Worm (Caenorhabditis elegans): ENCODE measurements around the gene lys-8.

The lys-8 gene

DNA sequence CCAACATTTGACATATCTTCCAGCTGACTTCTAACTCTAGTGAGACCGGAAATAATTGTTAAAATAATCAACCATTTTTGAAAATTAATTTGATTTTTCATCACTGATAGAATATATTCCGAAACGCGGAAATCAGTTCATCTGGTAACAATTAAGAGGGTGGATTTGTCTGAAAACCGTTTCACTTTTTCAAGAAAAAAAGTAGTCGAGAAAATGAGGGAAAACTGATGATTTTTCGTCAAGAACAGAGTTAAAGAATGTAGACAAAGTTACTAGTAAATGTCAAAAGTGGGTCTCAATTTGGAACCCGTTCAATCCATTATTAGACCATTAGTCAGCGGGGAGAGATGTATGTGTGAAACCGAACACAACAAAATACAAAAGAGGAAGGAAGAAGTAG, 17.2 kb downstream of the lys-8 start, which contains the start of gene C17G10.6:
C17G10.6 (minus strand) TSS at position 101 of the 400 bp plus-strand sequence.
- TF ChIP-seq ceh-91 (GFP tag; IDR thresholded peaks at IDR 0.05) (no peak), egrh-3 (GFP tag; IDR thresholded peaks at IDR 0.05) (no peak)

DNA sequence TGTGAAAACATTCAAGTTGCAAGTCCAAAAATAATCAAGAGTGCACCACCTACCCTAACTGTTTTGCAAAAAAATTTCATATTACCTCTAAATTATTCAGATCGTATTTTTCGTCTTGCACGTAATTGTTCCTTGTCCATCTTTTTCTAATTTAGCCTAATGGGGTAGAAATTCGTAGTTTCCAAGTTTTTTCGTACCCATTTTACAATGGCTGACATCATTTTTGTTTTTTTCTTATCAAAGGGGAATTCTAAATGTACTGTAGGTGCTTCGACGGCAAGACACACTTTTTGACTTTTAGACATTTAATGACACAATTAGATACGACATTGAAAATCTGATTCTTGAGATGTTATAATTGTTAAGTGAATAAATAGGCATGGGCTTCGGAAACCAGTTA, 18.5 kb downstream of the lys-8 start:
- TF ChIP-seq bed-2 (GFP tag; IDR thresholded peaks at IDR 0.05) (no peak), snpc-3.4 (tag; optimal IDR thresholded peaks at IDR 0.05) (no peak), unc-62 (GFP tag; optimal IDR thresholded peaks at IDR 0.05) (no peak), dpl-1 (GFP tag; optimal IDR thresholded peaks at IDR 0.05) (no peak), F10E7.11 (tag; optimal IDR thresholded peaks at IDR 0.05) (no peak), let-607 (tag; optimal IDR thresholded peaks at IDR 0.05) (no peak), T26A5.8 (tag; optimal IDR thresholded peaks at IDR 0.05) (no peak), B0336.3 (GFP tag; IDR thresholded peaks at IDR 0.05) (no peak), aptf-2 (GFP tag; conservative IDR thresholded peaks at IDR 0.05) (no peak), dox-1 (GFP tag; IDR thresholded peaks at IDR 0.05) (no peak), chd-7 (tag; optimal IDR thresholded peaks at IDR 0.05) (no peak), efl-1 (GFP tag; optimal IDR thresholded peaks at IDR 0.05) (no peak), die-1 (tag; optimal IDR thresholded peaks at IDR 0.05) (no peak)

DNA sequence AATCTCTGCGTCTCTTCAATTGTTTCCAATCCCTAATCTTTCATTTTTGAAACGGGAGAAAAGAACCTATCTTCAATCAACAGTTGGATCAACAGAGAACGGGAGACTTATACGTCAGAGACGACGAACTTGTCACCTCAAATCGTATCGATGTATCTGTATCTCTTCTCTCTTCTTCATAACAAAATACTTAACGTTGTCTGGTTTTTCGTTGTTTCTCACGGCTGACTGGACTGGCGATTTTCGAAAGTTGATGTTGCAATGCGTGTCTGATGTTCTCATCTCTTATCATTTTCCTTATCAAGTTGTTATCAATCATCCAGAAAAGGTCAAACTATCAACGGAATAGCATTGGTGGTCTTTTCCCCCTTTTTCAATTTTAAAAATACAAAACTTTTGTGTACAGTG, 19.6 kb downstream of the lys-8 start:
- TF ChIP-seq dox-1 (GFP tag; IDR thresholded peaks at IDR 0.05): no peak
- TF ChIP-seq nhr-80 (tag; optimal IDR thresholded peaks at IDR 0.05): peak; percentile 54
- no peak for TF ChIP-seq F33H1.4 (GFP tag; IDR thresholded peaks at IDR 0.05)
- no peak for TF ChIP-seq mel-28 (tag; optimal IDR thresholded peaks at IDR 0.05; ENCODE audit: borderline replicate concordance)
- TF ChIP-seq B0035.1 (tag; optimal IDR thresholded peaks at IDR 0.05): no peak
- no peak for TF ChIP-seq cebp-2 (GFP tag; IDR thresholded peaks at IDR 0.05)
- no peak for TF ChIP-seq Y67H2A.10 (GFP tag; conservative IDR thresholded peaks at IDR 0.05)
- TF ChIP-seq madf-10 (tag; optimal IDR thresholded peaks at IDR 0.05): no peak
- peak; percentile 88 for TF ChIP-seq ztf-26 (tag; optimal IDR thresholded peaks at IDR 0.05)
- no peak for TF ChIP-seq hmg-20 (GFP tag; IDR thresholded peaks at IDR 0.05)
- no peak for TF ChIP-seq madf-6 (GFP tag; IDR thresholded peaks at IDR 0.05)
- no peak for TF ChIP-seq cebp-1 (GFP tag; IDR thresholded peaks at IDR 0.05)
- no peak for TF ChIP-seq cebp-1 (tag; optimal IDR thresholded peaks at IDR 0.05)
- no peak for TF ChIP-seq F57A8.1 (GFP tag; optimal IDR thresholded peaks at IDR 0.05)
- TF ChIP-seq tlf-1 (GFP tag; optimal IDR thresholded peaks at IDR 0.05): no peak
- TF ChIP-seq lag-1 (GFP tag; IDR thresholded peaks at IDR 0.05): no peak
- no peak for TF ChIP-seq T07F8.4 (tag; optimal IDR thresholded peaks at IDR 0.05)
- no peak for TF ChIP-seq hlh-26 (GFP tag; conservative IDR thresholded peaks at IDR 0.05)
- TF ChIP-seq nfyb-1 (GFP tag; IDR thresholded peaks at IDR 0.05): no peak
- 0 out of 2 replicates have a peak, but pooled peaks have one; percentile 14 for TF ChIP-seq hmg-1.2 (GFP tag; IDR thresholded peaks at IDR 0.05)
- no peak for TF ChIP-seq dpff-1 (tag; optimal IDR thresholded peaks at IDR 0.05)
- TF ChIP-seq pbrm-1 (GFP tag; IDR thresholded peaks at IDR 0.05): no peak
- no peak for TF ChIP-seq lir-1 (GFP tag; conservative IDR thresholded peaks at IDR 0.05)
- TF ChIP-seq somi-1 (GFP tag; optimal IDR thresholded peaks at IDR 0.05): peak; percentile 77
- TF ChIP-seq ceh-27 (GFP tag; optimal IDR thresholded peaks at IDR 0.05): no peak
- no peak for TF ChIP-seq nhr-90 (tag; optimal IDR thresholded peaks at IDR 0.05)
- no peak for TF ChIP-seq attf-5 (GFP tag; optimal IDR thresholded peaks at IDR 0.05)
- TF ChIP-seq die-1 (tag; optimal IDR thresholded peaks at IDR 0.05): peak; percentile 49
- 0 out of 2 replicates have a peak, but pooled peaks have one; percentile 14 for TF ChIP-seq mcd-1 (GFP tag; IDR thresholded peaks at IDR 0.05)
- no peak for TF ChIP-seq hsf-1 (GFP tag; IDR thresholded peaks at IDR 0.05)
- no peak for TF ChIP-seq ccch-3 (GFP tag; optimal IDR thresholded peaks at IDR 0.05)
- no peak for TF ChIP-seq ztf-28 (GFP tag; IDR thresholded peaks at IDR 0.05)
- TF ChIP-seq lin-40 (tag; optimal IDR thresholded peaks at IDR 0.05): peak; percentile 80
- no peak for TF ChIP-seq unc-62 (GFP tag; optimal IDR thresholded peaks at IDR 0.05)
- TF ChIP-seq K11D2.4 (GFP tag; IDR thresholded peaks at IDR 0.05): 0 out of 2 replicates have a peak, but pooled peaks have one; percentile 25
